Worm (Caenorhabditis elegans) whole organism, L4/young adult: Measurements from ENCODE around the gene Y67D2.5.

Experiments
- W03F9.2 ChIP-seq: fragments of 150-350 bp; optimal IDR thresholded peaks from 2 replicates; lab custom pipeline; 2014; ENCODE audit warnings: missing biosample characterization, missing genetic modification characterization
- dao-5 ChIP-seq: sonication (generic microtip); optimal IDR thresholded peaks from 2 replicates; lab custom pipeline; 2016; ENCODE audit warnings: missing genotype, missing genetic modification characterization, moderate library complexity, missing compliant biosample characterization
- him-1 ChIP-seq: sonication (generic microtip); optimal IDR thresholded peaks from 2 replicates; lab custom pipeline; 2016; ENCODE audit warnings: missing genotype, missing genetic modification reagents, missing genetic modification characterization, missing compliant biosample characterization

DNA sequence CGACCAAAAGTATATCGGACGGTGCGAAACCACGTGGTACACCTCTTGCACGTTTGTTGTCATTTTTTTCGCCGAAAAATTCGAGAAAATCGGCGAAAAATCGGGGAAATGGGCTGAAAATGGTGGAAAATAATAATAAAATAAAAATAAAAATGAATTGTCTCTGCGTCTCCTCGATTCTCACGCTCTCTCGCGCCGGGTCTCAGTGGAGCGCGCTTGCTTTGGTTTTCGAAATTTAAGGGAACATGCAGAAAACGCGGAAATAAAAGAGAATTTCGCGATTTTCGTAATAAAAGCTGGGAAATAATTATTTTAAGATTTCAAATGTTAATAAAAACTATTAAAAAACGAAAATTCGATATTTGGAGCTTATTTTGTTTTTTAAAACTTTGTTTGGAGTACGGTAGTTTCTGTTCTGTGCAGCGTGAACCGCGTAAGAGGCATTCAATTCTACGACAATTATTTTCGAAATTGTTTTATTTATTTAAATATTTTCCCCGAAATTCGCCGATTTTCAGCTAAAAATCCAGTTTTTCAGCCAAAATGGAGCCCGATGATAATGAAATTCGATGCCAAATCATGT, 44.1 kb downstream of the Y67D2.5 start, which contains the start of the genes ave-1 and M01G5.1:
- TF ChIP-seq him-1 (tag; lab: Kevin White, UChicago) (no peak), dao-5 (tag; lab: Kevin White, UChicago) (no peak), W03F9.2 (tag; lab: Kevin White, UChicago) (peak; percentile 50)
